Worm (Caenorhabditis elegans): ENCODE data around the gene str-48.

- TF ChIP-seq nfya-1 (tag; optimal IDR thresholded peaks at IDR 0.05; ENCODE audit: insufficient read depth) (no peak), fos-1 (tag; optimal IDR thresholded peaks at IDR 0.05) (no peak), aly-2 (tag; optimal IDR thresholded peaks at IDR 0.05) (no peak), lsy-12 (tag; optimal IDR thresholded peaks at IDR 0.05) (no peak), fkh-10 (GFP tag; optimal IDR thresholded peaks at IDR 0.05) (no peak), hmg-11 (tag; optimal IDR thresholded peaks at IDR 0.05) (no peak)
These were observed 34.6 kb downstream of the str-48 start, which contains the start of gene maph-9 for ce11 chrIV:7156356-7156755.

Data from whole organism, L3 larva.